Worm (Caenorhabditis elegans): ENCODE data around the gene lgc-37.

ce11 chrIII:12831696-12832095 is 46.7 kb downstream of the lgc-37 start:
- no peak for TF ChIP-seq ama-1 (optimal IDR thresholded peaks at IDR 0.05)
- no peak for TF ChIP-seq F13C5.2 (tag; optimal IDR thresholded peaks at IDR 0.05)
- no peak for TF ChIP-seq ceh-36 (tag; optimal IDR thresholded peaks at IDR 0.05)
- no peak for TF ChIP-seq aly-1 (tag; optimal IDR thresholded peaks at IDR 0.05)
- no peak for TF ChIP-seq flt-1 (GFP tag; IDR thresholded peaks at IDR 0.05)
- TF ChIP-seq hmbx-1 (tag; optimal IDR thresholded peaks at IDR 0.05): no peak
- TF ChIP-seq ets-7 (tag; optimal IDR thresholded peaks at IDR 0.05): no peak
- no peak for TF ChIP-seq tbx-11 (GFP tag; IDR thresholded peaks at IDR 0.05)
- no peak for TF ChIP-seq tbx-37 (GFP tag; conservative IDR thresholded peaks at IDR 0.05)
- TF ChIP-seq ceh-13 (GFP tag; optimal IDR thresholded peaks at IDR 0.05): no peak
- TF ChIP-seq pes-1 (GFP tag; IDR thresholded peaks at IDR 0.05): no peak
- no peak for TF ChIP-seq sea-1 (GFP tag; conservative IDR thresholded peaks at IDR 0.05)

Measured in whole organism, early embryonic.